Worm (Caenorhabditis elegans): ENCODE results near the gene F42G8.8.

Gene F42G8.8

DNA sequence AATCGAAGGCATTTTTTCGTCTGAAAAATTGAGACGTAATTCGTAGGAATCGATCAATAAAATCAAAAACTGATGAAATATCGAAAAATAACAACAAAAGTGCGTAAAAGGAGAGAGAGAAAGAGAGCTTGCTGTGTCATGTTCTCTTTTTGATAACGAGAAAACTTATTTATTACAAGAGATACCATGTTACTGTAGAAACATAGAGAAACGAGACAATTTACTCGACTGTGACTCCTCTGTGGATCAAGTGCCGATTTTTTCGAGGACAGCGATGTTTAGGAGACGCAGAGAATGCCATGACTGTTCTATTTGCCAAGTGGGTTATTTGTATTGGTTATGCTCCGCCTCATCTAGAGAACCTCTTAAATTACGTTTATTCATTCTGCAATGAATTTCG is 14.6 kb downstream of the F42G8.8 start, which contains the start of gene sph-1 (continued):
- no peak for TF ChIP-seq duxl-1 (tag; optimal IDR thresholded peaks at IDR 0.05; ENCODE audit: poor library complexity)
- no peak for TF ChIP-seq fos-1 (tag; optimal IDR thresholded peaks at IDR 0.05)
- peak; percentile 49 for TF ChIP-seq nhr-102 (tag; optimal IDR thresholded peaks at IDR 0.05)
- TF ChIP-seq rbr-2 (tag; optimal IDR thresholded peaks at IDR 0.05), result no peak
- TF ChIP-seq tag-97 (GFP tag; IDR thresholded peaks at IDR 0.05), result no peak
- no peak for TF ChIP-seq ceh-44 (GFP tag; IDR thresholded peaks at IDR 0.05)
- no peak for TF ChIP-seq fkh-10 (GFP tag; optimal IDR thresholded peaks at IDR 0.05)
- no peak for TF ChIP-seq F49E8.2 (tag; optimal IDR thresholded peaks at IDR 0.05; ENCODE audit: borderline replicate concordance)
- TF ChIP-seq ctbp-1 (GFP tag; IDR thresholded peaks at IDR 0.05), result no peak
- no peak for TF ChIP-seq sdz-12 (GFP tag; optimal IDR thresholded peaks at IDR 0.05)
- no peak for TF ChIP-seq jun-1 (tag; optimal IDR thresholded peaks at IDR 0.05)
- TF ChIP-seq aly-2 (tag; optimal IDR thresholded peaks at IDR 0.05), result no peak
- TF ChIP-seq nhr-111 (GFP tag; optimal IDR thresholded peaks at IDR 0.05), result no peak
- peak; percentile 45; the same call in 1 of the 2 replicates for TF ChIP-seq dmd-6 (GFP tag; IDR thresholded peaks at IDR 0.05)
- no peak for TF ChIP-seq lin-1 (GFP tag; IDR thresholded peaks at IDR 0.05)
- TF ChIP-seq T20F7.1 (GFP tag; optimal IDR thresholded peaks at IDR 0.05), result peak; percentile 61
- no peak for TF ChIP-seq ceh-62 (tag; optimal IDR thresholded peaks at IDR 0.05)
- peak; percentile 52 for TF ChIP-seq mes-2 (tag; optimal IDR thresholded peaks at IDR 0.05; ENCODE audit: poor library complexity, severe bottlenecking)
- TF ChIP-seq nhr-237 (tag; optimal IDR thresholded peaks at IDR 0.05), result no peak
- TF ChIP-seq F37D6.2 (tag; optimal IDR thresholded peaks at IDR 0.05), result no peak
- no peak for TF ChIP-seq nhr-25 (tag; optimal IDR thresholded peaks at IDR 0.05; ENCODE audit: borderline replicate concordance, insufficient read depth)
- no peak; the same call in 1 of the 2 replicates for TF ChIP-seq pha-4 (GFP tag; IDR thresholded peaks at IDR 0.05)
- peak; percentile 84 for TF ChIP-seq pha-4 (tag; optimal IDR thresholded peaks at IDR 0.05)
- no peak for TF ChIP-seq F10B5.3 (tag; optimal IDR thresholded peaks at IDR 0.05)
- TF ChIP-seq cey-2 (tag; optimal IDR thresholded peaks at IDR 0.05; ENCODE audit: borderline replicate concordance, insufficient read depth), result no peak
- 0 out of 2 replicates have a peak, but pooled peaks have one; percentile 25 for TF ChIP-seq php-3 (GFP tag; IDR thresholded peaks at IDR 0.05)
- TF ChIP-seq F26F4.8 (GFP tag; conservative IDR thresholded peaks at IDR 0.05), result no peak
- no peak for TF ChIP-seq daf-12 (tag; optimal IDR thresholded peaks at IDR 0.05)
- no peak for TF ChIP-seq set-16 (GFP tag; IDR thresholded peaks at IDR 0.05)
- no peak for TF ChIP-seq unc-62 (GFP tag; optimal IDR thresholded peaks at IDR 0.05 in 1 of 2)
- TF ChIP-seq unc-62 (tag; optimal IDR thresholded peaks at IDR 0.05), result no peak
- no peak for TF ChIP-seq ceh-32 (tag; optimal IDR thresholded peaks at IDR 0.05; ENCODE audit: poor library complexity)
- TF ChIP-seq skn-1 (tag; optimal IDR thresholded peaks at IDR 0.05), result no peak
- TF ChIP-seq hlh-11 (tag; optimal IDR thresholded peaks at IDR 0.05), result peak; percentile 65
- TF ChIP-seq hmg-1.1 (GFP tag; IDR thresholded peaks at IDR 0.05), result peak; percentile 31; the same call in 1 of the 2 replicates
- TF ChIP-seq zfp-3 (GFP tag; conservative IDR thresholded peaks at IDR 0.05), result no peak
- no peak for TF ChIP-seq D1046.2 (GFP tag; IDR thresholded peaks at IDR 0.05)
- no peak for TF ChIP-seq snpc-1.2 (GFP tag; IDR thresholded peaks at IDR 0.05)
- no peak for TF ChIP-seq ceh-20 (GFP tag; IDR thresholded peaks at IDR 0.05)
- peak; percentile 82 for TF ChIP-seq dve-1 (tag; optimal IDR thresholded peaks at IDR 0.05; ENCODE audit: insufficient read depth)
- no peak for TF ChIP-seq spr-1 (tag; optimal IDR thresholded peaks at IDR 0.05)
- TF ChIP-seq vab-7 (GFP tag; IDR thresholded peaks at IDR 0.05), result no peak
- no peak for TF ChIP-seq mdt-29 (GFP tag; IDR thresholded peaks at IDR 0.05)
- TF ChIP-seq unc-130 (GFP tag; optimal IDR thresholded peaks at IDR 0.05), result no peak
- TF ChIP-seq hlh-30 (tag; optimal IDR thresholded peaks at IDR 0.05; ENCODE audit: insufficient read depth), result peak; percentile 76
- no peak for TF ChIP-seq R02D3.7 (tag; optimal IDR thresholded peaks at IDR 0.05)
- TF ChIP-seq Y5F2A.4 (GFP tag; optimal IDR thresholded peaks at IDR 0.05), result no peak
- no peak for TF ChIP-seq ceh-82 (tag; optimal IDR thresholded peaks at IDR 0.05)
- no peak for TF ChIP-seq lim-7 (GFP tag; IDR thresholded peaks at IDR 0.05)
- TF ChIP-seq ZK546.5 (tag; optimal IDR thresholded peaks at IDR 0.05), result no peak
- TF ChIP-seq madf-5 (GFP tag; IDR thresholded peaks at IDR 0.05), result no peak

Measured in whole organism, L4 larva.